Fruit fly (Drosophila melanogaster) whole organism, adult: ENCODE measurements around the gene CG11409.

Experiments
- CG12768 ChIP-seq: fragments of 200-800 bp; sonication (Bioruptor generic); optimal IDR thresholded peaks from 2 replicates; lab custom pipeline; 2017; ENCODE audit warnings: missing biosample characterization, missing genetic modification characterization, mild to moderate bottlenecking, moderate library complexity, missing genetic modification reagents
- Hr96 ChIP-seq: fragments of 200-800 bp; sonication (Bioruptor generic); optimal IDR thresholded peaks from 2 replicates; lab custom pipeline; 2016; ENCODE audit warnings: missing biosample characterization, missing genetic modification characterization
- Mnt ChIP-seq: fragments of 200-800 bp; sonication (Bioruptor generic); optimal IDR thresholded peaks from 2 replicates; lab custom pipeline; 2016; ENCODE audit warnings: missing biosample characterization, mild to moderate bottlenecking, missing genetic modification characterization

DNA sequence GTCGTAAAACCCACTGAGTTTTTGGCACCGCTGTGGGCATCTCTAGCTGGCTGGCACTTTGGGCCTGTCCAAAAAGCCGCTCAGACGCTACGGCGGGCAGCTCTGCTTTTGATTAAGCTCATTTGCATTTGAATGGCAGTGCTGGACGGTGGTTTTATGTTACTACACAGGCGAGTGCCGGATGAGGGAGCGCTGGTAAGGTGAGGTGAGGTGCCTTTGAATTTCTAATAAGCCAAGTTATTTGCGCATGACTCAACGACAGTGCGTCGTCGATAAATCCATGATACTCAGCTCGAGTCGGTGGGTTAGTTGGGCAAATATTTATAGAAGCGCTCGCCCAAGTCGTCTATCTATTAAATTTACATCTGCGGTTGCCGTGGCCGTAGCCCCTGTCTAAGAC lies 57.1 kb downstream of the CG11409 start:
- TF ChIP-seq CG12768 (GFP tag; lab: Kevin White, UChicago), result no peak
- no peak for TF ChIP-seq Hr96
- no peak for TF ChIP-seq Mnt (GFP tag; lab: Kevin White, UChicago)
